Worm (Caenorhabditis elegans) whole organism, L1 larva: ENCODE results near the gene F52H2.5.
A peak's percentile ranks its signal among the peaks of the same experiment; 100 is the strongest.

Experiments
- C04F5.9 ChIP-seq: sonication (generic microtip); optimal IDR thresholded peaks from 2 replicates; lab custom pipeline; 2016; ENCODE audit warnings: missing genetic modification characterization, missing compliant biosample characterization
- Y116A8C.19 ChIP-seq: sonication (generic microtip); optimal IDR thresholded peaks from 2 replicates; lab custom pipeline; 2016; ENCODE audit warnings: missing compliant biosample characterization, missing genetic modification characterization, borderline replicate concordance
- aha-1 ChIP-seq: fragments of 150-350 bp; optimal IDR thresholded peaks from 2 replicates; lab custom pipeline; 2014; ENCODE audit warnings: missing biosample characterization, missing genetic modification characterization
- aly-2 ChIP-seq: fragments of 150-350 bp; optimal IDR thresholded peaks from 2 replicates; lab custom pipeline; 2014; ENCODE audit warnings: missing biosample characterization, missing genetic modification characterization
- blmp-1 ChIP-seq: fragments of 150-350 bp; optimal IDR thresholded peaks from 2 replicates; lab custom pipeline; 2014; ENCODE audit warnings: missing biosample characterization, missing genetic modification characterization
- ceh-63 ChIP-seq: fragments of 200-800 bp; sonication (Bioruptor generic); optimal IDR thresholded peaks from 2 replicates; lab custom pipeline; 2018; ENCODE audit warnings: mild to moderate bottlenecking, missing genetic modification characterization, missing compliant biosample characterization
- ceh-8 ChIP-seq: fragments of 200-800 bp; sonication (Bioruptor generic); optimal IDR thresholded peaks from 2 replicates; lab custom pipeline; 2018; ENCODE audit warnings: mild to moderate bottlenecking, missing genetic modification characterization, moderate library complexity, missing compliant biosample characterization
- ceh-82 ChIP-seq, 3 experiments: fragments of 150-350 bp in 1 of 3; sonication (generic microtip) in 2 of 3; optimal IDR thresholded peaks; 2 replicates each; lab custom pipeline; 2014 to 2017; ENCODE audit warnings: missing biosample characterization in 3 of 3, missing genetic modification characterization in 3 of 3
- ceh-88 ChIP-seq: fragments of 200-800 bp; sonication (Bioruptor generic); IDR thresholded peaks from 2 replicates; pipeline ENCODE4 v1.3.6; 2022; ENCODE audit warnings: missing genetic modification characterization, missing compliant biosample characterization
- ceh-90 ChIP-seq: sonication (generic microtip); optimal IDR thresholded peaks from 2 replicates; lab custom pipeline; 2016; ENCODE audit warnings: missing genetic modification characterization, missing compliant biosample characterization
- elt-3 ChIP-seq, 6 experiments: fragments of 150-350 bp in 1 of 6; sonication (generic microtip); optimal IDR thresholded peaks; 2 replicates each; lab custom pipeline; 2017 to 2018; ENCODE audit warnings: missing biosample characterization in 6 of 6, missing genetic modification characterization in 6 of 6, inconsistent platforms in 1 of 6
- ets-5 ChIP-seq: fragments of 200-800 bp; sonication (Bioruptor generic); IDR thresholded peaks from 2 replicates; pipeline ENCODE4 v1.3.6; 2022; ENCODE audit warnings: missing genetic modification characterization, missing compliant biosample characterization
- fkh-10 ChIP-seq: sonication (generic microtip); optimal IDR thresholded peaks from 2 replicates; lab custom pipeline; 2017; ENCODE audit warnings: missing biosample characterization, missing genetic modification reagents, missing genetic modification characterization
- fkh-4 ChIP-seq: sonication (generic microtip); optimal IDR thresholded peaks from 2 replicates; lab custom pipeline; 2016; ENCODE audit warnings: missing compliant biosample characterization, missing genetic modification characterization, borderline replicate concordance
- fkh-8 ChIP-seq: sonication (generic microtip); optimal IDR thresholded peaks from 2 replicates; lab custom pipeline; 2016; ENCODE audit warnings: mild to moderate bottlenecking, missing genetic modification characterization, missing compliant biosample characterization
- fos-1 ChIP-seq: fragments of 150-350 bp; optimal IDR thresholded peaks from 2 replicates; lab custom pipeline; 2014; ENCODE audit warnings: missing biosample characterization, missing genetic modification characterization
- hlh-17 ChIP-seq: fragments of 200-800 bp; sonication (Bioruptor generic); optimal IDR thresholded peaks from 2 replicates; lab custom pipeline; 2018; ENCODE audit warnings: missing genetic modification characterization, mild to moderate bottlenecking, missing compliant biosample characterization, moderate library complexity, borderline replicate concordance
- isw-1 ChIP-seq: fragments of 200-800 bp; sonication (Bioruptor generic); IDR thresholded peaks from 2 replicates; pipeline ENCODE4 v1.3.6; 2022; ENCODE audit warnings: missing genetic modification characterization, missing compliant biosample characterization
- lin-14 ChIP-seq: fragments of 200-800 bp; sonication (Bioruptor generic); optimal IDR thresholded peaks from 2 replicates; lab custom pipeline; 2018; ENCODE audit warnings: mild to moderate bottlenecking, missing genetic modification characterization, moderate library complexity, missing compliant biosample characterization
- lin-15B ChIP-seq: fragments of 150-350 bp; sonication (generic microtip); optimal IDR thresholded peaks from 3 replicates; lab custom pipeline; 2014; ENCODE audit warnings: missing biosample characterization, missing genetic modification characterization
- mab-9 ChIP-seq: fragments of 200-800 bp; sonication (Bioruptor generic); IDR thresholded peaks from 2 replicates; pipeline ENCODE4 v1.3.6; 2022; ENCODE audit warnings: missing genetic modification reagents, missing genetic modification characterization, missing compliant biosample characterization
- mep-1 ChIP-seq: fragments of 150-350 bp; optimal IDR thresholded peaks from 2 replicates; lab custom pipeline; 2014; ENCODE audit warnings: missing biosample characterization, missing genetic modification characterization
- nhr-11 ChIP-seq: fragments of 150-350 bp; optimal IDR thresholded peaks from 2 replicates; lab custom pipeline; 2014; ENCODE audit warnings: missing biosample characterization, missing genetic modification characterization
- nhr-12 ChIP-seq: sonication (generic microtip); optimal IDR thresholded peaks from 2 replicates; lab custom pipeline; 2017; ENCODE audit warnings: missing biosample characterization, missing genetic modification characterization
- nhr-20 ChIP-seq: sonication (generic microtip); optimal IDR thresholded peaks from 2 replicates; lab custom pipeline; 2016; ENCODE audit warnings: mild to moderate bottlenecking, missing genetic modification characterization, missing compliant biosample characterization
- nhr-237 ChIP-seq: fragments of 150-350 bp; optimal IDR thresholded peaks from 2 replicates; lab custom pipeline; 2014; ENCODE audit warnings: missing biosample characterization, missing genetic modification characterization
- nhr-28 ChIP-seq: fragments of 150-350 bp; optimal IDR thresholded peaks from 2 replicates; lab custom pipeline; 2014; ENCODE audit warnings: missing biosample characterization, missing genetic modification characterization
- nhr-76 ChIP-seq: sonication (generic microtip); optimal IDR thresholded peaks from 2 replicates; lab custom pipeline; 2017; ENCODE audit warnings: missing biosample characterization, missing genetic modification characterization
- nhr-84 ChIP-seq: sonication (generic microtip); optimal IDR thresholded peaks from 2 replicates; lab custom pipeline; 2017; ENCODE audit warnings: missing biosample characterization, missing genetic modification characterization
- nhr-90 ChIP-seq: sonication (generic microtip); optimal IDR thresholded peaks from 2 replicates; lab custom pipeline; 2016; ENCODE audit warnings: mild to moderate bottlenecking, missing genetic modification characterization, missing compliant biosample characterization; ENCODE audit not compliant: poor library complexity
- pqm-1 ChIP-seq: sonication (generic microtip); optimal IDR thresholded peaks from 3 replicates; lab custom pipeline; 2017; ENCODE audit warnings: missing biosample characterization, missing genetic modification characterization
- rnt-1 ChIP-seq: sonication (generic microtip); optimal IDR thresholded peaks from 2 replicates; lab custom pipeline; 2016; ENCODE audit warnings: mild to moderate bottlenecking, missing genetic modification characterization, moderate library complexity, missing compliant biosample characterization
- skn-1 ChIP-seq: fragments of 150-350 bp; optimal IDR thresholded peaks from 2 replicates; lab custom pipeline; 2014; ENCODE audit warnings: missing biosample characterization, missing genetic modification characterization
- snpc-4 ChIP-seq: fragments of 150-350 bp; optimal IDR thresholded peaks from 2 replicates; lab custom pipeline; 2014; ENCODE audit warnings: missing biosample characterization, missing genetic modification characterization
- snu-23 ChIP-seq: sonication (generic microtip); optimal IDR thresholded peaks from 2 replicates; lab custom pipeline; 2016; ENCODE audit warnings: missing genetic modification characterization, missing compliant biosample characterization
- sptf-1 ChIP-seq: fragments of 150-350 bp; optimal IDR thresholded peaks from 2 replicates; lab custom pipeline; 2014; ENCODE audit warnings: missing biosample characterization, missing genetic modification characterization
- swsn-7 ChIP-seq: sonication (generic microtip); optimal IDR thresholded peaks from 2 replicates; lab custom pipeline; 2016; ENCODE audit warnings: missing genetic modification characterization, missing compliant biosample characterization
- tlp-1 ChIP-seq: fragments of 150-350 bp; optimal IDR thresholded peaks from 2 replicates; lab custom pipeline; 2014; ENCODE audit warnings: missing biosample characterization, missing genetic modification characterization
- unc-130 ChIP-seq: fragments of 150-350 bp; optimal IDR thresholded peaks from 2 replicates; lab custom pipeline; 2017; ENCODE audit warnings: missing biosample characterization, missing genetic modification characterization, inconsistent platforms
- unc-62 ChIP-seq: fragments of 150-350 bp; optimal IDR thresholded peaks from 2 replicates; lab custom pipeline; 2014; ENCODE audit warnings: missing biosample characterization, missing genetic modification reagents, missing genetic modification characterization
- unc-86 ChIP-seq: sonication (generic microtip); optimal IDR thresholded peaks from 2 replicates; lab custom pipeline; 2016; ENCODE audit warnings: missing genetic modification characterization, missing compliant biosample characterization
- unc-98 ChIP-seq: fragments of 200-800 bp; sonication (Bioruptor generic); IDR thresholded peaks from 2 replicates; pipeline ENCODE4 v1.3.6; 2022; ENCODE audit warnings: missing genetic modification characterization, missing compliant biosample characterization
- vab-15 ChIP-seq: sonication (generic microtip); optimal IDR thresholded peaks from 2 replicates; lab custom pipeline; 2017; ENCODE audit warnings: missing genotype, mild to moderate bottlenecking, missing genetic modification characterization, missing compliant biosample characterization
- zag-1 ChIP-seq: fragments of 150-350 bp; optimal IDR thresholded peaks from 2 replicates; lab custom pipeline; 2014; ENCODE audit warnings: missing biosample characterization, missing genetic modification characterization
- zip-4 ChIP-seq: fragments of 200-800 bp; sonication (Bioruptor generic); optimal IDR thresholded peaks from 2 replicates; lab custom pipeline; 2018; ENCODE audit warnings: mild to moderate bottlenecking, missing genetic modification characterization, moderate library complexity, missing compliant biosample characterization
- ztf-11 ChIP-seq, 2 experiments: sonication (generic microtip); optimal IDR thresholded peaks; 2 replicates each; lab custom pipeline; 2016 to 2017; ENCODE audit warnings: missing genetic modification characterization in 2 of 2, missing biosample characterization in 1 of 2, missing compliant biosample characterization in 1 of 2
- ztf-4 ChIP-seq: fragments of 150-350 bp; optimal IDR thresholded peaks from 2 replicates; lab custom pipeline; 2014; ENCODE audit warnings: missing biosample characterization, missing genetic modification characterization

The F52H2.5 gene

ce11 chrX:2559979-2560378 is at the start of gene F52H2.5:
TSS of gene F52H2.5 (minus strand) at chrX:2560079.
- TF ChIP-seq nhr-12 (no peak), unc-86 (tag; lab: Kevin White, UChicago) (no peak), nhr-28 (no peak)

- TF ChIP-seq blmp-1 (tag; lab: Kevin White, UChicago) (peak; percentile 50), isw-1 (no peak)
Measured at ce11 chrX:2607522-2608278, 47.8 kb upstream of the F52H2.5 start, which contains the start of gene T03G6.1. TSS of gene T03G6.1 (plus strand) at chrX:2608228.

ce11 chrX:2604358-2605016 is 44.6 kb upstream of the F52H2.5 start:
- TF ChIP-seq sptf-1 (no peak), pqm-1 (tag; lab: Kevin White, UChicago) (no peak), aha-1 (tag; lab: Kevin White, UChicago) (no peak), unc-86 (tag; lab: Kevin White, UChicago) (no peak), rnt-1 (no peak), ceh-8 (GFP tag; lab: Kevin White, UChicago) (no peak), nhr-20 (tag; lab: Kevin White, UChicago) (peak; percentile 51), skn-1 (no peak), snu-23 (GFP tag; lab: Kevin White, UChicago) (no peak), nhr-76 (tag; lab: Kevin White, UChicago) (no peak), unc-98 (GFP tag; lab: Robert Waterston, UW) (no peak), C04F5.9 (no peak), nhr-11 (tag; lab: Kevin White, UChicago) (peak; percentile 31), fkh-8 (peak; percentile 10), tlp-1 (no peak), zag-1 (tag; lab: Kevin White, UChicago) (no peak), elt-3 (tag; optimal IDR thresholded peaks at IDR 0.05; lab: Kevin White, UChicago) (no peak), nhr-84 (tag; lab: Kevin White, UChicago) (no peak), lin-14 (peak; percentile 65), aly-2 (tag; lab: Kevin White, UChicago) (no peak), unc-130 (tag; lab: Kevin White, UChicago) (no peak), nhr-90 (tag; lab: Kevin White, UChicago) (no peak), hlh-17 (no peak), fkh-10 (GFP tag; lab: Kevin White, UChicago) (peak; percentile 25), Y116A8C.19 (tag; lab: Kevin White, UChicago) (no peak), isw-1 (no peak), ztf-11 (tag; optimal IDR thresholded peaks at IDR 0.05; lab: Kevin White, UChicago) (no peak), mab-9 (GFP tag; lab: Robert Waterston, UW) (no peak), unc-62 (GFP tag; lab: Kevin White, UChicago) (no peak), lin-15B (no peak), ceh-90 (tag; lab: Kevin White, UChicago) (no peak), swsn-7 (tag; lab: Kevin White, UChicago) (peak; percentile 15), ceh-88 (GFP tag; lab: Robert Waterston, UW) (0 out of 2 replicates have a peak, but pooled peaks have one; percentile 13), snpc-4 (tag; lab: Kevin White, UChicago) (no peak), fkh-4 (tag; lab: Kevin White, UChicago) (peak; percentile 39), ets-5 (GFP tag; lab: Robert Waterston, UW) (no peak), fos-1 (tag; lab: Kevin White, UChicago) (no peak), nhr-237 (no peak), ceh-82 (tag; optimal IDR thresholded peaks at IDR 0.05; lab: Kevin White, UChicago) (peak in 1 of 3 experiments; percentile 10), ceh-63 (GFP tag; lab: Kevin White, UChicago) (no peak), ztf-4 (tag; lab: Kevin White, UChicago) (no peak), vab-15 (no peak), zip-4 (GFP tag; lab: Kevin White, UChicago) (no peak), mep-1 (tag; lab: Kevin White, UChicago) (no peak)
